Worm (Caenorhabditis elegans) whole organism, L4/young adult: ENCODE measurements around the gene F54D12.9.

Source experiments
- W03F9.2 ChIP-seq: fragments of 150-350 bp; optimal IDR thresholded peaks from 2 replicates; lab custom pipeline; 2014; ENCODE audit warnings: missing biosample characterization, missing genetic modification characterization
- dao-5 ChIP-seq: sonication (generic microtip); optimal IDR thresholded peaks from 2 replicates; lab custom pipeline; 2016; ENCODE audit warnings: missing genotype, missing genetic modification characterization, moderate library complexity, missing compliant biosample characterization
- him-1 ChIP-seq: sonication (generic microtip); optimal IDR thresholded peaks from 2 replicates; lab custom pipeline; 2016; ENCODE audit warnings: missing genotype, missing genetic modification reagents, missing genetic modification characterization, missing compliant biosample characterization

- TF ChIP-seq him-1 (tag; lab: Kevin White, UChicago) (no peak), W03F9.2 (tag; lab: Kevin White, UChicago) (no peak), dao-5 (no peak)
Measured at ce11 chrII:1398396-1398795, 16.9 kb upstream of the F54D12.9 start, which contains the start of gene F54D12.2.
